Worm (Caenorhabditis elegans): ENCODE measurements around the gene ceh-48.

Gene ceh-48

DNA sequence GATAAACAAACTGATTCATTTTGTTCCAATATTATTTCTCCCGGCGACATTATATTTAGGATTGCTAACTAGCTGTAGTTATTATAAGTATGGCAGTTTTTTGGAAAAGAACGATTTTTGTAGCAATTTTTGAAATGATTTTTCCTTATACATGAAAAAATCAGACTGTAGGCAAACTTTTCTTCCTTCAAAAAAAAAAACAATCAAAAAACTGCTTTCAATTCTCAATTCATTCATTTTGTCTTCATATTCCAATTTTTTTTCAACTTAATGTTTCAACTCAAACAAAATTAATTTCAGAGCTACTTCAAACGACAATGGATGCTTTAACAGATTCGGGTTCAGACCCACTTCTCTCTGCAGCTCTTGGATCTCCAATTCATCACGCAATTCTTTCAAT lies at the start of gene ceh-48:
Gene ceh-48, plus strand, starts transcription at position 301 of the 400 bp plus-strand sequence.
- TF ChIP-seq unc-62 (GFP tag; optimal IDR thresholded peaks at IDR 0.05) = no peak

DNA sequence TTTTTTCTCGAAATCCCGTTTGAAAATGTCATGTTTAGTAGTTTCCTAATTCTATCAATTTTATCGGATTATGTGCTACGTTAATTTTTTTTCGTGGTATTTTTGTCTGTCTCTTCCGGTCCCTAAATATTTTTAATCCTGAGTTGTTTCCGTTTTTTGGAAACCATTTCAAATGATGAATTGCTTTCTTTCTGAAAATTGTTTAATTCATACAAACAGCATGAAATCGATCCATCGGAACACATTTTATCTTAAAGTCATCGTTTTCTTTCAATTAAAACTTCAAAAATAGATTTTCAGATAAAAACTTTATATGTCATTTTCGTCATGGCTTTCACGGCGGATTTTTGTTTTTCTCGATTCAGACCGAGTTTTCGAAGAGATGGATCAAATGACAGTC lies 49.5 kb upstream of the ceh-48 start, which contains the start of gene spd-3:
Gene spd-3, plus strand, starts transcription at position 301 of the 400 bp plus-strand sequence.
- no peak for TF ChIP-seq unc-62 (GFP tag; optimal IDR thresholded peaks at IDR 0.05)

DNA sequence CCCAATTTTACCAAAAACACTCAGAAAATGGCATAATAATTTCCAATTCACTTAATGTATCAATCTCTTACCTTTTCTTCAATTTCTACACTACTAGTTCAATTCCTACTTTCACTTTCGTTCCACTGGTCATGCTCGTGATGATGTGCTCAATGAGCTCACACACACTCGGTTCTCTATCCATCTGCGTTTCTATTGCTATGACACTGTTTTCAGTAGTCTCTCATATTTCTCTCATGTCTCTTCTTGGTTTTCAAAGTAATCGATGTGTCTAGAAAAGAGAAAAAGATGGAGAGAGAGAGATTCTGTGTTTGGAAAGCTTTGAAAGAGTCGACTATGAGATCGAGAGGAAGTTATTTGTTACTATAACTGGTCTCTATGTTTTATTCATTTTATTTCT lies 44.7 kb upstream of the ceh-48 start:
- TF ChIP-seq unc-62 (GFP tag; optimal IDR thresholded peaks at IDR 0.05) = no peak

DNA sequence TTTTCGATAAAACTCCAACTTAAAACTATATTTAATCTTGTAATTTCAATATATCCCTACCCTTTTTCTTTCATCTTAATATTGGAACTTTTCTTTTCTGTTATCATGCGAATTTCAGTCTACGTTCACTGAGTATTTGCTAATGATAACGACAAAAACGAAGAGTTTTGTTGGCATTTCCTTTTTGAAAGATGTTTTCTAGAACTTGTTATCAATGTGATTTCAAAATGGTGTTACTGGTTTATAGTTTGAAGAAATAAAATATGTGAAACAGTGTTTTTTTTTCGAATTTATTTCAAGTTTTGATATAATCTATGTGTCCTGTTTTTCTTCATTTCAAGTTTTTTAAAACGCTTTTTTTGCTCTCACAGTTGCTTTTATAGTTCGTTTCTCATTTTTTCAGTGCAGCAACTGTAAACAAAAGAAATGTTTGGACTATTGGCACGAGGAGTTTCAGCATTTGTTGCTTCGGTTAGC lies 41.5 kb upstream of the ceh-48 start, which contains the start of gene anat-1:
Gene anat-1, plus strand, starts transcription at position 427 of the 477 bp plus-strand sequence.
- no peak for TF ChIP-seq unc-62 (GFP tag; optimal IDR thresholded peaks at IDR 0.05)

DNA sequence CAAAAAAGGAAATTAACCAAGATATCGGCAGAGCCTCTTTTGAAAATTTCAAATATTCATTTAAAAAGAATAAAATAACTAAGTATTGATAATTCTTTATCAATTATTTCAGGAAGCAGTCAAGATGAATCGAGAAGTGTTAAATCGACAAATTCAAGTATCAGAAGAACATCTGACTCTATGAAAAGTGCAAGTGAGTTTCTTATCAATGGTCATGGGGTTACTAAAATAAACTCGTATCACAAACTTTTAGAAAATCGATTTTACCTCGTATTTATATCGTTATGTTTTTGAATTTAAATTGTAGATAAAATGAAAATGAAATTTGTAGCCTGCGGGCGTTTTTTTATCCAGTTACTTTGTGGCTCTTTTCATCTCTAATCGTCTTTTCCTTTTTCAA lies 40.4 kb upstream of the ceh-48 start:
- TF ChIP-seq unc-62 (GFP tag; optimal IDR thresholded peaks at IDR 0.05) = no peak

DNA sequence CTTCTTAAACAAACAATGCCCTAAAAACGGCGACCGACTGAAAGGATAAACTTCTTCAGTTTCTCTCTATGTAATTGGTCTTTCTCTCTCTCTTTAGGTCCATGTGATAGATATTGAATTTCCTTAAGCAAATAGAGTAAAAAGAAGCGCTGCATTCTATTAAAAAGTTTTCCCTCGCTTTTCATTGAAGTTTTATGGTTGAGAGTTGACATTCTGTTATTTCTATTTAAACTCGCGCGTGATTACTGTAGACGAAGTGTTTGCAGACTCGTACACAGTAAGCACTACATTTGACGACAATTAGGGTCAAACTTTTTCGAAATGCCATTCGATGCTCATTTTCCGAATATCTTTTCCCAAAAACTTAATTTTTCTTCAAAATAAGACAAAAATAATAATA lies 34.8 kb upstream of the ceh-48 start:
- no peak for TF ChIP-seq unc-62 (GFP tag; optimal IDR thresholded peaks at IDR 0.05)

DNA sequence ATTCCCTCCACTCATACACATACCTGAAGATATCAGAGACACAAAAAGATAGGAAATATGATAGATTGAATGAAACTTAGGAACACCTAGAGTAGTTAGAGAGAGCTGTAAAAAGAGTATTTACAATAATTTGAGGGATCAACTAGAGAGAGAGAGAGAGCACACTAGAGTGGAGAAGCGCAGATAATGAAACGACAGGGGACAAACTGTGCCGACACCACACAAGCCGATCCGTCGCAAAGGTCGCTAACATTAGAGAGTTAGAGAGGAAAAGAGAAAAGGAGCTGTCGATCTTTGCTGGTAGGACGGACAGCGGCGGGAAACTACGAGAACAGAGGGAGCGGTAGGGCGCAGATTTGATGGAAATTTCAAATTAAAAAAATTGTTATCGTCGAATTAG lies 26.8 kb upstream of the ceh-48 start, which contains the start of gene dyci-1:
Gene dyci-1, minus strand, starts transcription at position 122 of the 400 bp plus-strand sequence.
- TF ChIP-seq unc-62 (GFP tag; optimal IDR thresholded peaks at IDR 0.05) = no peak

DNA sequence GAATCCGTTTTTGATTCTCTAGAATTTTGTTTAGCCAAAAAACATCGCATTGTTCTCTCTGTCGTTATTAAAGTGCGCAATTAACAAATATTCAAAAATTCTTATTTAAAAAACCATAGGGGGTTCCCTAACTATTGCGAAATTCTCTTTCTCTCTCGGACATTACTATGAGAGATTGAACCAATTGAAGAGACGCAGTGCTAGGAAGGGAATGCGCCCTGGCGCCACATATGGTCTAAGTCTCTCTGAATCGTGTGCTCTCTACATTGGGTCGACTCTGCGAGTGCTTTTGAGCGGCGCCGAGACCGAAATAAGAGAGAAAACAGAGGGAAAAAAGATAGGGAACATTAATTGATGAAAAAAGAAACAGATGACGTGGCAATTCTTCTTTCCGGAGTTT lies 26.0 kb upstream of the ceh-48 start:
- TF ChIP-seq unc-62 (GFP tag; optimal IDR thresholded peaks at IDR 0.05) = no peak

DNA sequence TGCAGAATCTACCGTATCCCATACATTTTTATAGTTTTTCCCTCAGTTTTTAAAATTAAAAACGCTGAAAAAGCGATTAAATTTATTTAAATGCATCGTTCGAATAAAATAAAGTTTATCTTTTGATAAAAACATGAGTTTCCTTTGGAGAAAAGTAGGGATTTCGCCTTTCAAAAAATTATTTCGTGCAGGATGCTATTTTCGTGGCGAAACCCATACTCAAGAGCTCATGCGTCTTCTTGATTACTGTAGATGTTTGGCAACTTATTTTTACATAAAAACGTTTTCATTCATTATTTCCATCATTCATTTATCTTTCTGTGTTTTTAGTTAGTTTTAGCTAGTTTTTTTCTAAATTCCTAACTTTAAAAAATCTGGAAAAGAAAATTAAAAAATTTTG lies 22.0 kb upstream of the ceh-48 start:
- TF ChIP-seq unc-62 (GFP tag; optimal IDR thresholded peaks at IDR 0.05) = no peak

DNA sequence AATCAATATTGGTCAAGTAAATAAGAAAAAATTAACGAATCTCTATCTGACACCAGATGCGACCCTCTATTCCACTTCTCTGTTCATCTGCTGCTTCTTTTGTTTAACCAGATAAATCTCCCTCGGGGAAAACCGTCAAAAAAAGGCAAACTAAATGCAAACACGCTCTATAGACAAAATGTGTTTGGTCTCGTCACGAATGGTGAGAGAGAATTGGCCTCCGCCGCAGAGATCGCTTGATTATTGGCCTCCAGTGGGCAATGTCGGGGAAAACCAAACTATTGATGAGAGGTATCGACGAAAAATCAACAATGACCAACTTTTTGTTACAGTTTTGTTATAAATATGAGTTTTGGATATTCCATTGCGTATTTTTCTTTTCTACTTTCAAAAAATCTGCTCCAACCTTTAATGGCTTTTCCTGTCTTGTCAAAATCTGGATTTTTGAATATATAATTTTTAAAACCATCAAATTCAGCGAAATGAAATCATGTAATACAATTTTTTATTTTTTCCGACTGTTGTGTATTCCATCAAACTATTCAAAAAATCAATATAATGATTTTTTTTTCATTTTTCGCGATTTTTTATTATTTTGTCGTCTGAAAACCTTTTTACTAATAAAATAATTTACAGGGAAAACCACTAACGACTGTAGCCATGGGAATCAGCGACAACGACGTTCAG lies 21.3 kb upstream of the ceh-48 start, which contains the start of the genes C17H12.2 and vha-8:
Gene C17H12.2, minus strand, starts transcription at position 51 of the 687 bp plus-strand sequence.
Gene vha-8, plus strand, starts transcription at position 637 of the 687 bp plus-strand sequence.
- peak; percentile 34 for TF ChIP-seq unc-62 (GFP tag; optimal IDR thresholded peaks at IDR 0.05)

DNA sequence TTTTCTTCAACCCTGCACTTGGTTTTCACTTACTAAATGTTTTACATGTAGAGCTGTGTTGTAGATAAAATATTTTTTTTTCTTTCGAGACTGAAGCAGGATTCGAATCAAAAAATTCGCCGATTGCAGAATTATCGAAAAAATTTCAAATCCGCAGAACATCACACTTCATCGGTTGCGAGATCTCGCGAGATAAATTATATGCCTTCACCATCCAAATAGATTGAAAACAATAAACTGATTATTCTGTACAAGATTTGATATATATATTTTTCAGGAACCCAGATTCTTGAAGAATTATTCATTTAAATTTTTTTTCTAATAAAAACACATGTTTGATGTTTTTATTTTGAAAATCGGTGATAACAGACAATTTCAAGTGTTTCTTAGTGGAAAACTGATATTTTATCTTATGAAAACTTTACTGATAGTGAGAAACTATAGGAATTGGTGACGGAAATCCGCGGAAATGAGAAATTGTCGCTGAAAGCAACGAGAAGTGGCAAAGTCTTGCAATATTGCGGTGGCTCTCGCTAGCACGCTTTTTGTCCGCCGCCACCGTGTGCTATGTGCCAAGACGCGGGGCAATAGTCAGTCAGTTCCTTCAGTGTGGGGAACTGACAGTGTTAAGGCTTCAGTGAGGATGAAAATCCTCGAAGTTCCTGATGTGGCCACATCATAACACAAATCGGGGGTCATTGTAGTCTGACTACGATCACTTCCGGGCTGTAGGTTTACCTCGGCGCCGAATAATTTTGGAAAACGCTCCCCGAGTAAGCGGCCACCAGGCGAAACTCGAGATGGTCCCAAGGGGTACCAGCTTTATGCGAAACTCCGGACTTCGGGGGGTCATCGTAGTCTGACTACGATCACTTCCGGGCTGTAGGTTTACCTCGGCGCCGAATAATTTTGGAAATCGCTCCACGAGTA lies 19.3 kb upstream of the ceh-48 start:
- no peak for TF ChIP-seq unc-62 (GFP tag; optimal IDR thresholded peaks at IDR 0.05)

DNA sequence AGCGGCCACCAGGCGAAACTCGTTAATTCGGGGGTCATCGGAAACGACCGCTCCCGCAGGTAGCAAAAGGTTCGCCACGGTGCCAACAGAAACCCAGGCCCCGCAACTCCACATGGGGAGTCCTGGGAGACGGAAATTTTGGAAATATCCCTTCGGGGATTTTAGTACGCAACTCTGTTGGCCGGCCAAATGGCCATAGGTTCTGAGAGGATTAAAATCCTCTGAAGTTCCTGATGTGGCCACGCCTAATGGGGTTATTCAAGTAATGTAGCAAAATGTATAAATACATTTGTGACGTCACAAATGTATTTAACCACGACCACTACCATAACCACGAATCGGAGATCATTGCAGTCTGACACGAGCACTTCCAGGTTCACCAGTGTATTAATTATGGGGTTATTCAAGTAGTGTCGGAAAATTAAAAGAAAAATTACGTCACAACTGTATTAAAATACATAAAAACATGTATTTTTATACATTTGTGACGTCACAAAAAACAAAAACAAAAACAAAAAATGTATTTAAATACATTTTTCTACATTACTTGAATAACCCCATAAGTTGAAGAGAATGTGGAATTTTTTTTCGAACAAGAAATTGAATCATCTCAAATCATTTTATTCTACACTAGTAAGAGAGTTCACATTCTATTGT lies 18.5 kb upstream of the ceh-48 start:
- no peak for TF ChIP-seq unc-62 (GFP tag; optimal IDR thresholded peaks at IDR 0.05)

DNA sequence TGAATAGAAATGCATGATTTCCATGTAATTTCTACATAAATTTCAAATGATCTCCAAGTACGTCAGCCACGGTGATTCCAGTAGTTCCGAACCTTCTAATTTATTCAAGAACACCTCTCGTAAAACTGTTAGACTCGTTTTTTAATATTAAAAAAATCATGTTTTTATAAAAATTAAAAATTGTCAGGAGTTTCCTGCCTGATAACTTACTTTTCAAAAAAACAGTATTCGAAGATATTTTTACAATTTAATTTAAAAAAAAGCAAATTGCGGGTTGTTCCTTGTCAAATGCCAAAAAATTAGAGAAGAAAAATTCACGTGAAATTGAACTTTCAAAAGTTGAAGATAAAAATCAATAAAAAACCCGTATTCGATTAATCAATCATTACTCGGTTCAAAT lies 16.4 kb upstream of the ceh-48 start, which contains the start of the genes C17H12.3 and C17H12.12:
Gene C17H12.3, minus strand, starts transcription at position 101 of the 400 bp plus-strand sequence.
Gene C17H12.12, plus strand, starts transcription at position 396 of the 400 bp plus-strand sequence.
- TF ChIP-seq unc-62 (GFP tag; optimal IDR thresholded peaks at IDR 0.05) = no peak

DNA sequence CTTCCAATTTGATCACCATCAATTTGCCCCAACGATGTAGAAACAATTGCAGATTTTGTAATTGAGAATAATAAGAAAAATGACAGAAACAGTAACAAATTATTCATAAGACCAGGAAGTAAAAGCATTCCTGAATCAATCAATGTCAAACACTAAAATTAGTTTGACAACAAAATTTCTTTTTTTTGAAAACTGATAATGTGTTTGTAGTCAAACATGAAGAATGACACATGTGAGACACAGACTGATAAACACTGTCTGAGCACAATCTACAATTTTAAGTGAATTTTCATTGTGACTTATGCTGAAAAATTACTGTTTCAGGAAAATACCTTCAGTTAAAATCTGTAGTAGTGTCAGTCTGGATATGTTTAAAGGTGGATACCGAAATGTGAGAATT lies 9.8 kb upstream of the ceh-48 start, which contains the start of the genes cest-4 and C17H12.11:
Gene cest-4, minus strand, starts transcription at position 206 of the 400 bp plus-strand sequence.
Gene C17H12.11, plus strand, starts transcription at position 256 of the 400 bp plus-strand sequence.
- no peak for TF ChIP-seq unc-62 (GFP tag; optimal IDR thresholded peaks at IDR 0.05)

DNA sequence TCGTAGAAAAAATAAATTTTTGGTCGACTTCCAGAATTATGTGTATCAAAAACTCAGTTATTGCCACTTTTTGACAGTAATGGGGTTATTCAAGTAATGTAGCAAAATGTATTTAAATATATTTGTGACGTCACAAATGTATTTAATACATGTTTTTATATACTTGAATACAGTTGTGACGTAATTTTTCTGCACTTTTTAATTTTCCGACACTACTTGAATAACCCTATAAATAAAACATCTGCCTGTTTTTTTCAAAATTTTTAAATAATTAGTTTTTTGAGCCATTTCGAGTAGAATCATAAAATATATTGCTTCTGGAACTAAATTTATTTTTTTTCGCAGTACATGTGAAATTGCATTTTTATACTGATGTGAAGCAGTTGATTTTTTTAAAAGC lies 8.6 kb upstream of the ceh-48 start:
- no peak for TF ChIP-seq unc-62 (GFP tag; optimal IDR thresholded peaks at IDR 0.05)
